Fruit fly (Drosophila melanogaster): ENCODE measurements around the gene Set8.
A peak's percentile ranks its signal among the peaks of the same experiment; 100 is the strongest.

Set8 gene

DNA sequence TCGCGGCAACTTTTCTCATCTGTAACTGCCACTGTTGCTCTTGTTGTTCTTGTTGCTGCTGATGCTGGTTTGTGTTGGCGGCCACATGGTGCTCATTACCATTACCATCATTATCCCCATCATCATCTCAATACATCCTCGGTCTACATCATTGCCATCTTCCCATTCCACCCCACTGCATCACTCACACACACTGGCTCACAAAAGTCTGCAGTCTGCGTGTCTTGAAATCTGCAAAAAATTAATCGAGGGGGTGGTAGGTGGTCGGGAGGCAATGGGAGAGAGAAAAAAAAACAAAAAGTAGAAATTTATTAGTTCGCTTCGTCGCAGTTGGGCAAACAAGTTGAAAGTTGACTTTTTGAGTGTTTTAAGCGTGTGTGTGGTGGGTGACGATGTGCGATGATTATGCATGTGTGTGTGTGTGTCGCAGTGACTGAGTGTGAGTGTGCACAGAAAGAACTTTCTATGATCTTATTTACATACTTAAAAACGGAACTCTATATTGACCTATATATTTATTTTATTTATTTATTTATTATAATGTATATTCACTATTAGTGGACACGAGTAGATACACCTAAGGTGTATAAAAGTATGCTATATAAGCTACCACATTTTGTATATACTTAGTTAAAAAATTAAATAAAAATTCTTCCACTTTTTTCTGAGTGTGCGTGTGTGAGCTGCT lies 36.4 kb upstream of the Set8 start (continued):
- TF ChIP-seq Bdp1 (GFP tag; optimal IDR thresholded peaks at IDR 0.05) (no peak), sob (GFP tag; IDR thresholded peaks at IDR 0.05) (no peak), CG15073 (GFP tag; optimal IDR thresholded peaks at IDR 0.05) (no peak), onecut (GFP tag; IDR thresholded peaks at IDR 0.05) (no peak), D19A (tag; optimal IDR thresholded peaks at IDR 0.05) (peak; percentile 43), tap (tag; optimal IDR thresholded peaks at IDR 0.05) (no peak), Blimp-1 (GFP tag; optimal IDR thresholded peaks at IDR 0.05) (peak; percentile 55), CG11560 (tag; IDR thresholded peaks at IDR 0.05) (no peak), Dp (GFP tag; optimal IDR thresholded peaks at IDR 0.05) (no peak), CG17802 (tag; optimal IDR thresholded peaks at IDR 0.05) (no peak), oc (tag; optimal IDR thresholded peaks at IDR 0.05) (no peak), unc-4 (GFP tag; IDR thresholded peaks at IDR 0.05; ENCODE audit: partially characterized antibody) (no peak), Atf6 (GFP tag; IDR thresholded peaks at IDR 0.05) (no peak), grau (tag; optimal IDR thresholded peaks at IDR 0.05) (peak; percentile 51), Optix (GFP tag; IDR thresholded peaks at IDR 0.05) (no peak), CG18619 (GFP tag; optimal IDR thresholded peaks at IDR 0.05) (no peak), slou (GFP tag; optimal IDR thresholded peaks at IDR 0.05) (no peak), Lim3 (GFP tag; IDR thresholded peaks at IDR 0.05) (no peak), Hr51 (GFP tag; optimal IDR thresholded peaks at IDR 0.05) (peak in 1 of 2 experiments; percentile 52), CG17568 (GFP tag; optimal IDR thresholded peaks at IDR 0.05) (no peak), CG14050 (GFP tag; IDR thresholded peaks at IDR 0.05) (no peak), CG4328 (GFP tag; optimal IDR thresholded peaks at IDR 0.05) (no peak), CG13894 (tag; optimal IDR thresholded peaks at IDR 0.05) (no peak), Ada2b (GFP tag; IDR thresholded peaks at IDR 0.05) (no peak), sima (GFP tag; optimal IDR thresholded peaks at IDR 0.05) (no peak), stwl (tag; optimal IDR thresholded peaks at IDR 0.05) (no peak), MTF-1 (GFP tag; optimal IDR thresholded peaks at IDR 0.05; ENCODE audit: borderline replicate concordance) (no peak), yki (optimal IDR thresholded peaks at IDR 0.05) (no peak), CG1024 (GFP tag; IDR thresholded peaks at IDR 0.05) (no peak), HmgD (GFP tag; optimal IDR thresholded peaks at IDR 0.05) (no peak), CG10321 (GFP tag; IDR thresholded peaks at IDR 0.05) (no peak), CG1647 (GFP tag; optimal IDR thresholded peaks at IDR 0.05) (no peak), twi (tag; optimal IDR thresholded peaks at IDR 0.05) (no peak), CG9437 (GFP tag; optimal IDR thresholded peaks at IDR 0.05) (peak; percentile 17), vnd (GFP tag; IDR thresholded peaks at IDR 0.05; ENCODE audit: partially characterized antibody) (no peak), mam (GFP tag; optimal IDR thresholded peaks at IDR 0.05) (no peak), CG31224 (GFP tag; IDR thresholded peaks at IDR 0.05) (no peak), Sin3A (optimal IDR thresholded peaks at IDR 0.05) (no peak), CG18764 (GFP tag; optimal IDR thresholded peaks at IDR 0.05) (no peak), esg (GFP tag; conservative IDR thresholded peaks at IDR 0.05) (peak; percentile 34; the same call in 1 of the 2 replicates), ap (GFP tag; IDR thresholded peaks at IDR 0.05) (no peak), CG14965 (GFP tag; optimal IDR thresholded peaks at IDR 0.05; ENCODE audit: borderline replicate concordance) (no peak), CG7987 (GFP tag; optimal IDR thresholded peaks at IDR 0.05) (no peak), Dek (tag; optimal IDR thresholded peaks at IDR 0.05) (no peak), Aef1 (GFP tag; IDR thresholded peaks at IDR 0.05) (no peak), CG4282 (GFP tag; optimal IDR thresholded peaks at IDR 0.05) (no peak), CG15601 (tag; optimal IDR thresholded peaks at IDR 0.05) (peak; percentile 17), CG2712 (tag; optimal IDR thresholded peaks at IDR 0.05) (peak; percentile 58), Ssrp (tag; optimal IDR thresholded peaks at IDR 0.05) (no peak), CG4820 (GFP tag; optimal IDR thresholded peaks at IDR 0.05) (no peak), CG14441 (GFP tag; IDR thresholded peaks at IDR 0.05) (no peak)

All from whole organism, embryonic.